Worm (Caenorhabditis elegans) whole organism, dauer: ENCODE measurements around the gene K08H10.10.
"Not testable (repeated sequence)": the region's sequence is repeated elsewhere in the genome, so short reads cannot be mapped to it uniquely, and the experiment has no call there.

Experiments used
- unc-62 ChIP-seq: sonication (generic microtip); optimal IDR thresholded peaks from 2 replicates; lab custom pipeline; 2017; ENCODE audit warnings: missing biosample characterization, missing genetic modification reagents, missing genetic modification characterization

The K08H10.10 gene

DNA sequence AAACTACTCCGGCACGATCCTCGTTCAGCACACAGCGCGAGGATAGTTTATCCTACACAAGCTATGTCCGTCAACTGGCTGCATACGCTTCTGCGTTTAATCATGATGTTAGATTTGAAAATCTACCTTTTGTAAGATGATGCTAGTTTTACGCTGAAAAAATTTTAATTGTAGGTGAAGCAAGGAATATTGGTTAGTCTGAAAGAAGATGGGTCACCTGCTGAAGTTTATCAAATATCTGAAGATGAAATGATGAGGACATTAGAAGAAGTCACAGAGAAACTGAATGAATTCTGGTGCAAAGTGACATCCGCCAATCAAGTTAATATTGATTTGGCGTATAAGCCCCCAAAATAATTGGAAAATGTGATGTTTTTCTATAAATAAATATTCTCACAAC is 17.3 kb upstream of the K08H10.10 start:
- TF ChIP-seq unc-62 (GFP tag; lab: Kevin White, UChicago) = no peak

- TF ChIP-seq unc-62 (GFP tag; lab: Kevin White, UChicago) = no peak
Measured at ce11 chrV:9984821-9985220, 16.0 kb upstream of the K08H10.10 start.

DNA sequence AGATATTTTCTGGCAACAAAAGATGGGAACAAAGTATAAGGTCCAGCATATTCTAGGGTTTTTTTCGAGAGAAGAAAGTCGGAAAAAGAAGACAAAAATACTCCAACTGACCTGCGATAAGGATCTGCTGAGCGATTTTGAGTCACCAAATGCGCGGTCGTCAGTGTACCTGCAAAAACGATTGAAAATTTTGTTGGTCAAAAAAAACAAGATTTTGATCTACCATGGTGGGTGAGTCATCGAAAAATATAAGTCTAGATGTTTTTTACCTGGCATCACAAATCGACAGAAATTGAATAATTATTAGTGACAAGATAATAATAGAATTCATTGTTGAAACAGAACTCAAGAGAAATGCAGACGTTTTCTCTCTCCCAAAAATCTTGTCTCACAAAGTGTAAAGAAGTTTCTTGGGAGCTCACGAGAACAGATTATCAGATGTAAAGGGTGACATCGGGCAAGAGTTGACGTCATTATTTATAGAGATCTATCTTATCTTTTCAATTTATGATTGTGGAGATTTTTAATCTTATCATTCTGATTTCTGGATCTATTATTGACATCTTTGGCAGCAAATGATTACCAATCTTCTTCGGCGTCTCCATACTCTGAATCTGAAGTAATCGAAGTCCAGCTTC is 15.5 kb upstream of the K08H10.10 start:
- TF ChIP-seq unc-62 (GFP tag; lab: Kevin White, UChicago) = no peak

DNA sequence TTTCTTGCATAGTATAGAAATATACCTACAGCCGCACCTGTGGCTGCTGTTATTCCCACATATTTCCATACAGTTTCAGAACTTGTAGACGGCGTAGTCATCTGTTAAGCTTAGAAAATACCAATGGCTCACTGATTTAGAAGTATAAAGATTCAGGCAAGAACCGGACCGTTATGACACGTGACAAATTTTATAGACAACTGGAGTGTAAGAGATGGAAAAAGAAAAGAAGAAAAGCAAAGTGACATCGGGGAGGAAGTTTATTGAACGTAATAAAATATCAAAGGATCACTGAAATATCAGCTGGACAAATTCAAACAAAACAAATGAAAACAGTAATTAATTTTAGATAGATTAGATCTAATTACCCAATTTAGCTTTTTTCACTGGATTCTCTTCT is 14.7 kb upstream of the K08H10.10 start, which contains the start of gene rmd-2:
TSS of gene rmd-2 (minus strand) at position 101 of the 400 bp plus-strand sequence.
- TF ChIP-seq unc-62 (GFP tag; lab: Kevin White, UChicago) = no peak

DNA sequence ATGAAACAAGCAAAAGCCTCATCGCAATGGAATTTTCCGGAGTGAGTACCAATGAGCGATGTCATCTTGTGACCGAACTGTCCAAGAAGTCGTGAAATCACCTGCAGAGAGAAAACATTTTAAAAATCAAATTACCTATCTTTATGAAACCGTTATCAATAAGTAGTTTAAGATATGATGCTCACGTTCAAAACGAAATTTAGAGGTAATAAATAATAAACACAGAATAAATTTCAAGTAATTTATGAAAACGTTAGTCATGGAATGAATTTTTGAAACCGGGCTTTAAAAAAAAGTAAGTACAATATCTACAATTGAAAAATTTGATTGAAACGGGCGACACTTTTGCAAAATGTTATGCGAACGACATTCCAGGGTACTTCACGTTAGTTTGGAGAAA is 13.2 kb upstream of the K08H10.10 start, which contains the start of gene C27H6.8:
TSS of gene C27H6.8 (minus strand) at position 101 of the 400 bp plus-strand sequence.
- TF ChIP-seq unc-62 (GFP tag; lab: Kevin White, UChicago) = no peak

- TF ChIP-seq unc-62 (GFP tag; lab: Kevin White, UChicago) = no peak
Measured at ce11 chrV:9991610-9992009, 9.2 kb upstream of the K08H10.10 start, which contains the start of the genes rde-1 and trpp-6. rde-1 (minus strand) TSS chrV:9991642. trpp-6 (plus strand) TSS chrV:9991895.

ce11 chrV:9995791-9996190 is 5.1 kb upstream of the K08H10.10 start, which contains the start of gene K08H10.6:
K08H10.6 (minus strand) TSS chrV:9995891.
- no peak for TF ChIP-seq unc-62 (GFP tag; lab: Kevin White, UChicago)

DNA sequence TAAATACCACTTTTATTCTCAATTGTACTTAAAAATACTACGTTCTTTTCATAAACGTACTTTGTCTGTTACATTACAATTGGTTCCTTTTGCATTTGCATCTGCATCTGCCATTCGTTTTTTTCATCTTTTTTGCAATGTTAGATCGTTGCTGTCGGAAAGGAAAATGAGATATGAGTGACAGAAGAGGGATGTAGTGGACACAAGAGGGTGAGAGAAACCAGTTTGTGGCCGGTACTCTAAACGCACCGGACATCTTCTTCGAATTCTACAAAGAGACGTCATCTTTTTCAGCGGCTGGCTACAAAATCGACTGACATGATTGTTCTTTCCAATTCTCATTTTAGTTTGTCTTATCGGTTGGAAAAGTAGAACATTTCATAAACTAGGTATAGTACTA is 1.9 kb downstream of the K08H10.10 start:
- no peak for TF ChIP-seq unc-62 (GFP tag; lab: Kevin White, UChicago)

DNA sequence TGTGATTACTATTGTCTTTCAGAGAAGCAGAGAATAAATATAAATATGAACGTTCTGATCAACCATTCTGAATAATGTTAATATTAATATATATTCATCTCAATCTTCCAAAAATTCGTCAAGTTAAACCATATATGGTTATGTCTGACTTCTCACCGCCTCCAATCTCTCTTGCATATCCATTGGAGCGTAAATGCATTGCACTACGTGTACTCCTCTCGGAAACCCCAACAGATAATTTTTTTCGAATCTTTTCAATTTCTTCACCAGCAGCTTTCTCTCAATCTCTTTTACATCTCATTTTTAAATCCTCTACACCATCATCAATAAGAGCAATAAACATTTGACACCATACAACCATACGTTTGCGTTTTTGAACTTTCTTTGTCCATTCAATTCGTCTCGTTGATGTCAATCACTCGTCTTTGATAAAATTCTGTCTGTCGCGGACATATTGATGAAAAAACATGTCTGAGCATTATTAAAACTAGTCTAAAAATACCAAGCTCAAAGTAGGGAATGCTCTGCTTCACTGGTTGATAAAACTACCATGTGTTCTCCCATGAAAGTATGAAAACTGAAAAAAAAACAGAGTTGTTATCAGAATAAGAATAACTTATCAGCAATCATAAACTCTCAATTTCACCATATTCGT is 2.6 kb downstream of the K08H10.10 start:
- no peak for TF ChIP-seq unc-62 (GFP tag; lab: Kevin White, UChicago)

ce11 chrV:10004048-10004761 is 3.3 kb downstream of the K08H10.10 start, which contains the start of gene uda-1:
uda-1 (plus strand) TSS chrV:10004755.
- TF ChIP-seq unc-62 (GFP tag; lab: Kevin White, UChicago) = not testable (repeated sequence)

DNA sequence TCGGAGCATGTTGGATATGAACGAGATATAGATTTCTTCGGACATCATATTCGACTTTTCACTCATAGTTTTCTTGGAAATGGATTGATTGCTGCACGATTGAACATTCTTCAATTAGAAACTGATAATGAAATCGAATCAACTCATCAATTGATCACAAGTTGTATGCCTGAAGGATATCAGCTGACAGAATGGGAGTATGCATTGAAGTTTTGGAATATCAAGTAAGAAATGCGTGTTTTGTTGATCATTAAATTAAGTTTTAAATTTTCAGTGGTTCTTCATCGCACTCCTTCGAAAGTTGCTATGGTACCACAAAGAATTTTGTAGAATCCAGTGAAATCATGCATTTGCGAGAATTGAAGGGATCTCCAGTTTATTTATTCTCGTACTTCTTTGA is 5.5 kb downstream of the K08H10.10 start:
- no peak for TF ChIP-seq unc-62 (GFP tag; lab: Kevin White, UChicago)

- no peak for TF ChIP-seq unc-62 (GFP tag; lab: Kevin White, UChicago)
Measured at ce11 chrV:10007484-10007883, 6.6 kb downstream of the K08H10.10 start.

ce11 chrV:10011623-10012022 is 10.8 kb downstream of the K08H10.10 start, which contains the start of gene lea-1:
lea-1 (plus strand) TSS chrV:10011923.
- TF ChIP-seq unc-62 (GFP tag; lab: Kevin White, UChicago) = no peak

ce11 chrV:10012639-10013038 is 11.8 kb downstream of the K08H10.10 start:
- TF ChIP-seq unc-62 (GFP tag; lab: Kevin White, UChicago) = no peak

DNA sequence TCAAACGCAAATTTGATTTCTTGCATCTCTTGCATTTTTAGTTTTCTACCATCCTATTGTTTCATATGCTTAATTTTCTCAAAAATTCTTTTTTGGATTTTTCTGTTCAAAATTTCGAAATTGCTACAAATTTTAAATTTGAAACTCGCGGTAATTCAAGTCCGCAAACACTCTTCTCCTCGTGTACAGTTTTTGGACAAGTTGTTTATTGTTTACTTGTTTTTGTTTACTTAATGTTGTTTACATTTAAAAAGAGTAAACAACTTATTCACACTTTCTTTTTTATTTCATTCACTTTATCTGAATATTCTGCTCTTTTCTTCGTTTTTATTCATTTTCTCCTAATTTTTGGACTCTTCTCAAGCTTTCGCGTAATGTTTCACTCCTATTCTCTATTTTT is 17.4 kb downstream of the K08H10.10 start:
- no peak for TF ChIP-seq unc-62 (GFP tag; lab: Kevin White, UChicago)

ce11 chrV:10019083-10019624 is 18.3 kb downstream of the K08H10.10 start:
- TF ChIP-seq unc-62 (GFP tag; lab: Kevin White, UChicago) = no peak
